Worm (Caenorhabditis elegans) whole organism, L2 larva: Measurements from ENCODE around the gene C34F6.9.

Experiments used
- Y55F3AM.14 ChIP-seq: fragments of 200-800 bp; sonication (Bioruptor generic); optimal IDR thresholded peaks from 2 replicates; lab custom pipeline; 2018; ENCODE audit warnings: mild to moderate bottlenecking, missing genetic modification characterization, missing compliant biosample characterization
- alr-1 ChIP-seq: fragments of 150-350 bp; optimal IDR thresholded peaks from 2 replicates; lab custom pipeline; 2014; ENCODE audit warnings: missing biosample characterization, missing genetic modification characterization
- aly-2 ChIP-seq: fragments of 150-350 bp; optimal IDR thresholded peaks from 2 replicates; lab custom pipeline; 2014; ENCODE audit warnings: missing biosample characterization, missing genetic modification characterization
- blmp-1 ChIP-seq: sonication (generic microtip); optimal IDR thresholded peaks from 2 replicates; lab custom pipeline; 2017; ENCODE audit warnings: missing genetic modification characterization, mild to moderate bottlenecking, missing compliant biosample characterization, antibody characterized with exemption, moderate library complexity; ENCODE audit not compliant: insufficient read depth
- ceh-82 ChIP-seq: fragments of 150-350 bp; optimal IDR thresholded peaks from 2 replicates; lab custom pipeline; 2014; ENCODE audit warnings: missing biosample characterization, missing genetic modification characterization
- crh-2 ChIP-seq: sonication (generic microtip); optimal IDR thresholded peaks from 2 replicates; lab custom pipeline; 2017; ENCODE audit warnings: missing biosample characterization, missing genetic modification characterization
- egl-27 ChIP-seq: sonication (generic microtip); optimal IDR thresholded peaks from 3 replicates; lab custom pipeline; 2017; ENCODE audit warnings: missing biosample characterization, missing genetic modification reagents, missing genetic modification characterization
- elt-1 ChIP-seq: fragments of 150-350 bp; optimal IDR thresholded peaks from 2 replicates; lab custom pipeline; 2014; ENCODE audit warnings: missing biosample characterization, missing genetic modification characterization
- elt-3 ChIP-seq: sonication (generic microtip); optimal IDR thresholded peaks from 2 replicates; lab custom pipeline; 2017; ENCODE audit warnings: missing biosample characterization, missing genetic modification characterization
- fos-1 ChIP-seq: fragments of 150-350 bp; optimal IDR thresholded peaks from 2 replicates; lab custom pipeline; 2014; ENCODE audit warnings: missing biosample characterization, missing genetic modification characterization
- gmeb-1 ChIP-seq: fragments of 150-350 bp; optimal IDR thresholded peaks from 2 replicates; lab custom pipeline; 2014; ENCODE audit warnings: missing biosample characterization, missing genetic modification characterization
- lin-11 ChIP-seq: fragments of 150-350 bp; sonication (generic microtip); optimal IDR thresholded peaks from 2 replicates; lab custom pipeline; 2014; ENCODE audit warnings: missing biosample characterization, missing genetic modification characterization, inconsistent platforms, mixed read lengths
- lin-13 ChIP-seq: fragments of 150-350 bp; optimal IDR thresholded peaks from 2 replicates; lab custom pipeline; 2014; ENCODE audit warnings: missing biosample characterization, missing genetic modification reagents, missing genetic modification characterization
- lin-39 ChIP-seq: fragments of 150-350 bp; optimal IDR thresholded peaks from 2 replicates; lab custom pipeline; 2014; ENCODE audit warnings: missing biosample characterization, missing genetic modification reagents, missing genetic modification characterization
- lsy-2 ChIP-seq, 2 experiments: fragments of 150-350 bp in 1 of 2; sonication (generic microtip) in 1 of 2; optimal IDR thresholded peaks; 2 replicates each; lab custom pipeline; 2014 to 2017; ENCODE audit warnings: missing biosample characterization in 2 of 2, missing genetic modification characterization in 2 of 2
- mbf-1 ChIP-seq: sonication (generic microtip); optimal IDR thresholded peaks from 2 replicates; lab custom pipeline; 2017; ENCODE audit warnings: missing biosample characterization, missing genetic modification characterization
- nhr-10 ChIP-seq: sonication (generic microtip); optimal IDR thresholded peaks from 2 replicates; lab custom pipeline; 2017; ENCODE audit warnings: missing biosample characterization, missing genetic modification characterization
- nhr-11 ChIP-seq: fragments of 150-350 bp; optimal IDR thresholded peaks from 2 replicates; lab custom pipeline; 2014; ENCODE audit warnings: missing biosample characterization, missing genetic modification characterization
- nhr-12 ChIP-seq: fragments of 150-350 bp; optimal IDR thresholded peaks from 2 replicates; lab custom pipeline; 2014; ENCODE audit warnings: missing biosample characterization, missing genetic modification characterization
- nhr-129 ChIP-seq: fragments of 150-350 bp; optimal IDR thresholded peaks from 2 replicates; lab custom pipeline; 2014; ENCODE audit warnings: missing biosample characterization, missing genetic modification characterization
- nhr-25 ChIP-seq: fragments of 150-350 bp; sonication (generic microtip); optimal IDR thresholded peaks from 3 replicates; lab custom pipeline; 2014; ENCODE audit warnings: missing biosample characterization, missing genetic modification characterization
- peb-1 ChIP-seq: fragments of 150-350 bp; optimal IDR thresholded peaks from 2 replicates; lab custom pipeline; 2014; ENCODE audit warnings: missing biosample characterization, missing genetic modification characterization
- sma-3 ChIP-seq: sonication (generic microtip); optimal IDR thresholded peaks from 2 replicates; lab custom pipeline; 2016; ENCODE audit warnings: missing genetic modification reagents, missing genetic modification characterization, missing compliant biosample characterization
- sma-9 ChIP-seq, 2 experiments: fragments of 150-350 bp in 1 of 2; sonication (generic microtip) in 1 of 2; optimal IDR thresholded peaks; 2 replicates each; lab custom pipeline; 2014 to 2016; ENCODE audit warnings: missing genetic modification characterization in 2 of 2, mild to moderate bottlenecking in 1 of 2, missing biosample characterization in 1 of 2, missing compliant biosample characterization in 1 of 2, missing genetic modification reagents in 1 of 2, moderate library complexity in 1 of 2
- unc-55 ChIP-seq: fragments of 150-350 bp; sonication (generic microtip); optimal IDR thresholded peaks from 3 replicates; lab custom pipeline; 2014; ENCODE audit warnings: missing biosample characterization, missing genetic modification reagents, missing genetic modification characterization
- ztf-1 ChIP-seq: fragments of 200-800 bp; sonication (Bioruptor generic); conservative IDR thresholded peaks from 2 replicates; pipeline ENCODE4 v1.3.6; 2022; ENCODE audit warnings: missing genetic modification characterization, missing compliant biosample characterization
- ztf-11 ChIP-seq: sonication (generic microtip); optimal IDR thresholded peaks from 2 replicates; lab custom pipeline; 2017; ENCODE audit warnings: missing biosample characterization, missing genetic modification characterization

C34F6.9 gene

DNA sequence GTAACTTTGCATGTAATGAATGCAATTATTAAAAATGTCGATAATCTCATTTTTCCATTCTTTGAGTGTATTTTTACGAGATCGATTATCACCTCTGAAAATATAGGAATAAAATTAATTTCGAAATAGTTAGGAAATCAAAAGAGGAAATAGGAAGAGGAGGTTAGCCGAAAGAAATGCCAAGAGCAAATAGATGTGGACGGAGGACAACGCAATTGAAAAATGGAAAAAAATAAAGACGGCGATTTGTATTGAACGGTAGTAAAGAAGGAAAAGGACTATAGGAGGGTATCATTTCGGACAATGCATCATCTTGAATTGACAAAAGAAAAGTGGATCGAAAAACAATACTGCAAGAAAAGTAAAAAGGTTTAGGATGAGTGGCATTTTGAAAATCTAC lies 32.9 kb downstream of the C34F6.9 start, which contains the start of gene F13D2.1:
Gene F13D2.1, minus strand, starts transcription at position 101 of the 400 bp plus-strand sequence.
- TF ChIP-seq ztf-11 (tag; lab: Kevin White, UChicago) (no peak), alr-1 (tag; lab: Kevin White, UChicago) (no peak), lin-11 (tag; lab: Kevin White, UChicago) (no peak), nhr-11 (tag; lab: Kevin White, UChicago) (no peak), nhr-129 (tag; lab: Kevin White, UChicago) (no peak), lin-13 (GFP tag; lab: Kevin White, UChicago) (no peak), elt-3 (tag; lab: Kevin White, UChicago) (no peak), Y55F3AM.14 (GFP tag; lab: Kevin White, UChicago) (no peak), crh-2 (no peak), peb-1 (tag; lab: Kevin White, UChicago) (no peak), lin-39 (no peak), blmp-1 (tag; lab: Kevin White, UChicago) (no peak), nhr-25 (tag; lab: Kevin White, UChicago) (no peak), nhr-12 (no peak), nhr-10 (tag; lab: Kevin White, UChicago) (no peak), gmeb-1 (tag; lab: Kevin White, UChicago) (no peak), sma-9 (GFP tag; optimal IDR thresholded peaks at IDR 0.05; lab: Kevin White, UChicago) (no peak), sma-9 (tag; optimal IDR thresholded peaks at IDR 0.05; lab: Kevin White, UChicago) (no peak), ceh-82 (tag; lab: Kevin White, UChicago) (no peak), lsy-2 (tag; optimal IDR thresholded peaks at IDR 0.05; lab: Kevin White, UChicago) (no peak), fos-1 (tag; lab: Kevin White, UChicago) (no peak)

DNA sequence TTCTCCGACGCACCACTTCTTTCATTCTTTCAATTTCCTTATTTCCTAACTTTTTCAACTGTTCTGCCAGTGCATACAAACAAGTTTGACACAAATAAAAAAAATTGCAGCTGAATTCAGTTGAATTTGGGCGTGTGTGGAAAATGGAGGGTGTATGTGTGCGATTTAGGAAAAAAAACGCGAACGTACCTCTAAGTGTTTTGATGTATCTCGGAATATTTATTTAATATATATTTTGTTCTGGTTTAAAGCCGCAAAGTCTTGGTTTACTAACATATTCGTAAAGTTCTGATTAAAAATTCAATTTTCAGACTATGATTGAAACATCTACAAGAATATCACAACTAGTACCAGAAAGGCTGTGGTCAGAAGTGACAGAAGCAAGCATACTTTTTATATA lies 36.9 kb downstream of the C34F6.9 start, which contains the start of gene gnrr-7:
Gene gnrr-7, plus strand, starts transcription at position 301 of the 400 bp plus-strand sequence.
- no peak for TF ChIP-seq blmp-1 (tag; lab: Kevin White, UChicago)
- no peak for TF ChIP-seq unc-55

DNA sequence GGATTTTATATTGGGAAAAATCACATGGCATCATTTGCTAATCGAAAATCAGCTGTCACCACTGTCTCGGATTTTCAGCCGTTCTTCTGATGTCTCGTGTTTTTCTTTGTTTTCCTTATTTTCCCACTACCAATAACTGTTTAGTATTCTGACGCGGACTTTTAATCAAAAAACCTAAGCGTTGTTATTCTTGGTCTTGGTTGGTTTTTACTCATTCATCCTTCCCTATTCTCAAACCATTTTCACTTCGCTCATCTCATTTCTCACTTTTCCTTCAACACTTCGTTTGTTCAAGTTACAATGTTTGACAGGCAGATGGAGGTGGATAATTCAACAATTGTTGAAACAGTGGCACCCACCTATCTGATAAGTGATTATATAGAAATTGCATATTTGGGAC lies 43.8 kb downstream of the C34F6.9 start, which contains the start of gene gnrr-6:
Gene gnrr-6, plus strand, starts transcription at position 301 of the 400 bp plus-strand sequence.
- no peak for TF ChIP-seq crh-2
- no peak for TF ChIP-seq sma-9 (GFP tag; optimal IDR thresholded peaks at IDR 0.05; lab: Kevin White, UChicago)
- TF ChIP-seq sma-9 (tag; optimal IDR thresholded peaks at IDR 0.05; lab: Kevin White, UChicago): no peak
- no peak for TF ChIP-seq alr-1 (tag; lab: Kevin White, UChicago)
- TF ChIP-seq aly-2 (tag; lab: Kevin White, UChicago): no peak
- TF ChIP-seq lin-39: no peak
- no peak for TF ChIP-seq ztf-11 (tag; lab: Kevin White, UChicago)
- TF ChIP-seq egl-27 (tag; lab: Kevin White, UChicago): no peak
- TF ChIP-seq ztf-1: no peak
- TF ChIP-seq elt-1 (tag; lab: Kevin White, UChicago): no peak
- no peak for TF ChIP-seq sma-3 (GFP tag; lab: Kevin White, UChicago)
- no peak for TF ChIP-seq mbf-1 (tag; lab: Kevin White, UChicago)
